Worm (Caenorhabditis elegans) whole organism, young adult: ENCODE results near the gene F25H9.7.

ENCODE experiments used
- B0019.2 ChIP-seq: fragments of 200-800 bp; sonication (Bioruptor generic); conservative IDR thresholded peaks from 2 replicates; pipeline ENCODE4 v1.3.6; 2022; ENCODE audit warnings: missing genetic modification reagents, missing genetic modification characterization, missing compliant biosample characterization
- B0261.1 ChIP-seq: sonication (generic microtip); optimal IDR thresholded peaks from 2 replicates; lab custom pipeline; 2016; ENCODE audit warnings: mild to moderate bottlenecking, missing genetic modification characterization, moderate library complexity, missing compliant biosample characterization
- D2030.7 ChIP-seq: fragments of 200-800 bp; sonication (Bioruptor generic); IDR thresholded peaks from 2 replicates; pipeline ENCODE4 v1.3.6; 2022; ENCODE audit warnings: missing genetic modification reagents, missing genetic modification characterization, missing compliant biosample characterization
- F22D6.2 ChIP-seq: sonication (generic microtip); optimal IDR thresholded peaks from 2 replicates; lab custom pipeline; 2016; ENCODE audit warnings: mild to moderate bottlenecking, missing genetic modification characterization, missing compliant biosample characterization
- K11D2.4 ChIP-seq: fragments of 200-800 bp; sonication (Bioruptor generic); IDR thresholded peaks from 2 replicates; pipeline ENCODE4 v1.3.6; 2022; ENCODE audit warnings: missing genetic modification reagents, missing genetic modification characterization, missing compliant biosample characterization
- Y53G8AR.9 ChIP-seq: fragments of 200-800 bp; sonication (Bioruptor generic); conservative IDR thresholded peaks from 2 replicates; pipeline ENCODE4 v1.3.6; 2022; ENCODE audit warnings: missing genetic modification reagents, missing genetic modification characterization, missing compliant biosample characterization
- Y56A3A.18 ChIP-seq: fragments of 200-800 bp; sonication (Bioruptor generic); IDR thresholded peaks from 2 replicates; pipeline ENCODE4 v1.3.6; 2022; ENCODE audit warnings: missing genetic modification reagents, missing genetic modification characterization, missing compliant biosample characterization
- ZK185.1 ChIP-seq: sonication (generic microtip); optimal IDR thresholded peaks from 2 replicates; lab custom pipeline; 2016; ENCODE audit warnings: mild to moderate bottlenecking, missing genetic modification characterization, missing compliant biosample characterization; ENCODE audit not compliant: poor library complexity, severe bottlenecking
- aptf-2 ChIP-seq: fragments of 200-800 bp; sonication (Bioruptor generic); conservative IDR thresholded peaks from 2 replicates; pipeline ENCODE4 v1.3.6; 2022; ENCODE audit warnings: missing genetic modification reagents, missing genetic modification characterization, missing compliant biosample characterization
- athp-1 ChIP-seq: sonication (generic microtip); optimal IDR thresholded peaks from 2 replicates; lab custom pipeline; 2017; ENCODE audit warnings: mild to moderate bottlenecking, missing genetic modification characterization, missing compliant biosample characterization
- cebp-1 ChIP-seq, 2 experiments: fragments of 200-800 bp in 1 of 2; sonication (Bioruptor generic) in 1 of 2; sonication (generic microtip) in 1 of 2; IDR thresholded peaks in 1 of 2; optimal IDR thresholded peaks in 1 of 2; 2 replicates each; pipeline versions ENCODE4 v1.3.6 to Lab custom; 2017 to 2022; ENCODE audit warnings: missing compliant biosample characterization in 2 of 2, missing genetic modification characterization in 2 of 2, mild to moderate bottlenecking in 1 of 2, missing genetic modification reagents in 1 of 2, moderate library complexity in 1 of 2
- efl-1 ChIP-seq: fragments of 150-350 bp; optimal IDR thresholded peaks from 2 replicates; lab custom pipeline; 2014; ENCODE audit warnings: missing biosample characterization, missing genetic modification reagents, missing genetic modification characterization
- egrh-3 ChIP-seq: fragments of 200-800 bp; sonication (Bioruptor generic); IDR thresholded peaks from 2 replicates; pipeline ENCODE4 v1.3.6; 2022; ENCODE audit warnings: missing genetic modification reagents, missing genetic modification characterization, missing compliant biosample characterization
- him-1 ChIP-seq: sonication (generic microtip); optimal IDR thresholded peaks from 2 replicates; lab custom pipeline; 2016; ENCODE audit warnings: missing genotype, missing genetic modification reagents, missing genetic modification characterization, missing compliant biosample characterization
- hlh-12 ChIP-seq: sonication (generic microtip); optimal IDR thresholded peaks from 2 replicates; lab custom pipeline; 2016; ENCODE audit warnings: missing genetic modification characterization, missing compliant biosample characterization
- hrde-1 ChIP-seq: sonication (generic microtip); optimal IDR thresholded peaks from 2 replicates; lab custom pipeline; 2016; ENCODE audit warnings: missing genetic modification characterization, mild to moderate bottlenecking, missing compliant biosample characterization, moderate library complexity, missing genotype, missing genetic modification reagents, borderline replicate concordance
- hsf-1 ChIP-seq: fragments of 200-800 bp; sonication (Bioruptor generic); IDR thresholded peaks from 2 replicates; pipeline ENCODE4 v1.3.6; 2022; ENCODE audit warnings: missing genetic modification reagents, missing genetic modification characterization, missing compliant biosample characterization
- lin-40 ChIP-seq: sonication (generic microtip); optimal IDR thresholded peaks from 2 replicates; lab custom pipeline; 2016; ENCODE audit warnings: missing genetic modification characterization, mild to moderate bottlenecking, missing compliant biosample characterization, missing genotype, missing genetic modification reagents
- madf-8 ChIP-seq: fragments of 200-800 bp; sonication (Bioruptor generic); conservative IDR thresholded peaks from 2 replicates; pipeline ENCODE4 v1.3.6; 2022; ENCODE audit warnings: missing genetic modification reagents, missing genetic modification characterization, missing compliant biosample characterization
- mcd-1 ChIP-seq: fragments of 200-800 bp; sonication (Bioruptor generic); IDR thresholded peaks from 2 replicates; pipeline ENCODE4 v1.3.6; 2022; ENCODE audit warnings: missing genetic modification reagents, missing genetic modification characterization, missing compliant biosample characterization
- nfyb-1 ChIP-seq: fragments of 200-800 bp; sonication (Bioruptor generic); IDR thresholded peaks from 2 replicates; pipeline ENCODE4 v1.3.6; 2022; ENCODE audit warnings: missing genetic modification reagents, missing genetic modification characterization, missing compliant biosample characterization
- pbrm-1 ChIP-seq: fragments of 200-800 bp; sonication (Bioruptor generic); IDR thresholded peaks from 2 replicates; pipeline ENCODE4 v1.3.6; 2022; ENCODE audit warnings: missing genetic modification reagents, missing genetic modification characterization, missing compliant biosample characterization
- pha-4 ChIP-seq: fragments of 150-350 bp; sonication (generic microtip); optimal IDR thresholded peaks from 2 replicates; lab custom pipeline; 2014; ENCODE audit warnings: missing biosample characterization, missing genetic modification reagents, missing genetic modification characterization
- rec-8 ChIP-seq, 2 experiments: sonication (generic microtip); optimal IDR thresholded peaks; 2 replicates each; lab custom pipeline; 2016; ENCODE audit warnings: mild to moderate bottlenecking in 2 of 2, missing genetic modification characterization in 2 of 2, missing genetic modification reagents in 2 of 2, missing genotype in 2 of 2, missing biosample characterization in 1 of 2, missing compliant biosample characterization in 1 of 2, moderate library complexity in 1 of 2
- repo-1 ChIP-seq: sonication (generic microtip); optimal IDR thresholded peaks from 2 replicates; lab custom pipeline; 2017; ENCODE audit warnings: mild to moderate bottlenecking, missing genetic modification characterization, missing compliant biosample characterization
- rpc-1 ChIP-seq, 2 experiments: fragments of 150-350 bp in 1 of 2; sonication (generic microtip) in 1 of 2; optimal IDR thresholded peaks; 2 replicates each; lab custom pipeline; 2014 to 2018; ENCODE audit warnings: missing biosample characterization in 1 of 2, missing genetic modification characterization in 1 of 2, missing genetic modification reagents in 1 of 2, missing genotype in 1 of 2
- sdz-38 ChIP-seq: sonication (generic microtip); optimal IDR thresholded peaks from 2 replicates; lab custom pipeline; 2016; ENCODE audit warnings: missing genotype, missing genetic modification characterization, missing compliant biosample characterization
- snpc-1.1 ChIP-seq: sonication (generic microtip); optimal IDR thresholded peaks from 2 replicates; lab custom pipeline; 2017; ENCODE audit warnings: missing genetic modification characterization, mild to moderate bottlenecking, missing compliant biosample characterization, antibody characterized with exemption, moderate library complexity, missing genotype, missing genetic modification reagents; ENCODE audit not compliant: insufficient read depth
- somi-1 ChIP-seq: fragments of 200-800 bp; sonication (Bioruptor generic); optimal IDR thresholded peaks from 2 replicates; lab custom pipeline; 2018; ENCODE audit warnings: mild to moderate bottlenecking, missing genetic modification characterization, missing compliant biosample characterization
- tbp1 ChIP-seq: fragments of 200-800 bp; sonication (Bioruptor generic); optimal IDR thresholded peaks from 2 replicates; lab custom pipeline; 2018; ENCODE audit warnings: mild to moderate bottlenecking, missing genetic modification characterization, missing compliant biosample characterization
- tlf-1 ChIP-seq: fragments of 200-800 bp; sonication (Bioruptor generic); optimal IDR thresholded peaks from 2 replicates; lab custom pipeline; 2018; ENCODE audit warnings: mild to moderate bottlenecking, missing genetic modification characterization, missing compliant biosample characterization
- unc-62 ChIP-seq: fragments of 150-350 bp; optimal IDR thresholded peaks from 2 replicates; lab custom pipeline; 2014; ENCODE audit warnings: missing biosample characterization, missing genetic modification reagents, missing genetic modification characterization
- ztf-22 ChIP-seq: fragments of 200-800 bp; sonication (Bioruptor generic); optimal IDR thresholded peaks from 2 replicates; lab custom pipeline; 2018; ENCODE audit warnings: mild to moderate bottlenecking, missing genetic modification characterization, moderate library complexity, missing compliant biosample characterization
- ztf-25 ChIP-seq: fragments of 200-800 bp; sonication (Bioruptor generic); IDR thresholded peaks from 2 replicates; pipeline ENCODE4 v1.3.6; 2022; ENCODE audit warnings: missing genetic modification reagents, missing genetic modification characterization, missing compliant biosample characterization
- ztf-26 ChIP-seq: sonication (generic microtip); optimal IDR thresholded peaks from 2 replicates; lab custom pipeline; 2017; ENCODE audit warnings: missing genetic modification characterization, missing compliant biosample characterization

The F25H9.7 gene

ce11 chrV:13506321-13506720, 38.1 kb downstream of the F25H9.7 start, which contains the start of gene R11G10.4:
Gene R11G10.4, plus strand, starts transcription at chrV:13506621.
- TF ChIP-seq efl-1 (no peak), pha-4 (no peak), snpc-1.1 (tag; lab: Kevin White, UChicago) (no peak), mcd-1 (no peak), lin-40 (no peak), athp-1 (tag; lab: Kevin White, UChicago) (no peak), ztf-22 (GFP tag; lab: Kevin White, UChicago) (no peak), D2030.7 (GFP tag; lab: Robert Waterston, UW) (no peak), hlh-12 (tag; lab: Kevin White, UChicago) (no peak), egrh-3 (no peak), hsf-1 (no peak), repo-1 (no peak), ztf-26 (tag; lab: Kevin White, UChicago) (no peak), Y56A3A.18 (GFP tag; lab: Robert Waterston, UW) (no peak), K11D2.4 (GFP tag; lab: Robert Waterston, UW) (no peak)

DNA sequence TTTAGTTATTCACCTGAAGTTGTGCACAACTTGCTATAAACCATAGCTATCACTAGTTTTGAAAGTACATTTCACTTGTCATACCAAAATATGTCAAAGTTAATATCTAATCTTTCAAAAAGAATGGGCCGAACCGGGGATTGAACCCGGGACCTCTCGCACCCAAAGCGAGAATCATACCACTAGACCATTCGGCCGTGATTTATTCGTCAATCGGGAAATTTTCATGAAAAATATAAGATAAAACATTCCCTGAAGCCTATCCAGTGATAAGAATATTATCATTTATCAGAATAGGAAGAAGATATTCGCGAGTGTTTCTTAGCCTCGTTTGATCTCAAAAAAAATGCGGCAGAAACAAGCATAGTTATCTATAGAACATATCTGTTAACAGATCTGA, 38.9 kb downstream of the F25H9.7 start:
- TF ChIP-seq tbp1 (GFP tag; lab: Kevin White, UChicago): peak; percentile 77
- TF ChIP-seq him-1 (tag; lab: Kevin White, UChicago): peak; percentile 38
- TF ChIP-seq B0261.1 (tag; lab: Kevin White, UChicago): peak; percentile 46
- TF ChIP-seq rpc-1 (optimal IDR thresholded peaks at IDR 0.05; lab: Kevin White, UChicago): peak; percentile 37
- TF ChIP-seq rpc-1 (tag; optimal IDR thresholded peaks at IDR 0.05; lab: Kevin White, UChicago): peak; percentile 70

DNA sequence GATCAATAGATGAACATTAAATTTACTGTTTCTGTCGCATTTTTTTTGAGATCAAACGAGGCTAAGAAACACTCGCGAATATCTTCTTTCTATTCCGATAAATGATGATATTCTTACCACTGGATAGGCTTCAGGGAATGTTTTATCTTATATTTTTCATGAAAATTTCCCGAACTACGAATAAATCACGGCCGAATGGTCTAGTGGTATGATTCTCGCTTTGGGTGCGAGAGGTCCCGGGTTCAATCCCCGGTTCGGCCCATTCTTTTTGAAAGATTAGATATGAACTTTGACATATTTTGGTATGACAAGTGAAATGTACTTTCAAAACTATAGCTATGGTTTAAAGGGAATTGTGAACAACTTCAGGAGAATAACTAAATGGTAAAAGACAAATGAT, 41.3 kb downstream of the F25H9.7 start:
- TF ChIP-seq D2030.7 (GFP tag; lab: Robert Waterston, UW) (peak; percentile 40; the same call in 1 of the 2 replicates), rec-8 (tag; optimal IDR thresholded peaks at IDR 0.05; lab: Kevin White, UChicago) (peak in 1 of 2 experiments; percentile 13), tbp1 (GFP tag; lab: Kevin White, UChicago) (peak; percentile 80), B0261.1 (tag; lab: Kevin White, UChicago) (peak; percentile 56), ztf-25 (GFP tag; lab: Robert Waterston, UW) (0 out of 2 replicates have a peak, but pooled peaks have one; percentile 63), rpc-1 (optimal IDR thresholded peaks at IDR 0.05; lab: Kevin White, UChicago) (peak; percentile 46), rpc-1 (tag; optimal IDR thresholded peaks at IDR 0.05; lab: Kevin White, UChicago) (peak; percentile 74), madf-8 (GFP tag; lab: Robert Waterston, UW) (0 out of 2 replicates have a peak, but pooled peaks have one; percentile 17), him-1 (tag; lab: Kevin White, UChicago) (peak; percentile 11)

DNA sequence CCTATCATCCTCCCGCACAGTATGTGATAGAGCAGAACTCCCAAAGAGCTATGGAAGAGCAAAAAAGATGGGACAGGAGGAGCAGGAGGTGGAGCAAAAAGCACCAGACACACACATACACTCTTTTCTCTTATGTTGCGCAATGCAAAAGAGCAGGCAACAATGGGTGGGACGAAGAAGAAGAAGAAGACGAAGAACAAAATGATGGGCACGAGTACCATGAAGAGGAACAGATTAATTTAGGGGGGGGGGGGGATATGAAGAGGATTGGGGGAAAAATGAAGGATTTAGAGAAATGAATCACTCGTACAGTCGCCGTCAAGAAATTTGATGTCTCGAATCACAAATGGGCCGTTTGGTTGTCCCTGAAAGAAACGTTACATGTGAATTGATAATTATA, 43.4 kb downstream of the F25H9.7 start, which contains the start of gene avr-15:
Gene avr-15, minus strand, starts transcription at position 101 of the 400 bp plus-strand sequence.
- TF ChIP-seq unc-62 (no peak), madf-8 (GFP tag; lab: Robert Waterston, UW) (no peak), B0019.2 (GFP tag; lab: Robert Waterston, UW) (no peak), nfyb-1 (no peak), somi-1 (GFP tag; lab: Kevin White, UChicago) (no peak), pha-4 (no peak), hrde-1 (tag; lab: Kevin White, UChicago) (no peak), tlf-1 (GFP tag; lab: Kevin White, UChicago) (no peak), egrh-3 (no peak), ZK185.1 (tag; lab: Kevin White, UChicago) (no peak), snpc-1.1 (tag; lab: Kevin White, UChicago) (no peak), aptf-2 (no peak), sdz-38 (tag; lab: Kevin White, UChicago) (no peak), cebp-1 (GFP tag; IDR thresholded peaks at IDR 0.05; lab: Robert Waterston, UW) (no peak), cebp-1 (tag; optimal IDR thresholded peaks at IDR 0.05; lab: Kevin White, UChicago) (no peak), pbrm-1 (GFP tag; lab: Robert Waterston, UW) (no peak), F22D6.2 (tag; lab: Kevin White, UChicago) (no peak), Y53G8AR.9 (no peak)
